Worm (Caenorhabditis elegans) whole organism, L4 larva: ENCODE data around the gene knl-3.

Source experiments
- F10B5.3 ChIP-seq: sonication (generic microtip); optimal IDR thresholded peaks from 2 replicates; lab custom pipeline; 2016; ENCODE audit warnings: mild to moderate bottlenecking, missing genetic modification characterization, missing compliant biosample characterization
- F44E2.7 ChIP-seq: fragments of 200-800 bp; sonication (Bioruptor generic); IDR thresholded peaks from 2 replicates; pipeline ENCODE4 v2.1.2; 2022; ENCODE audit warnings: missing genetic modification characterization, missing compliant biosample characterization
- Y48G9A.11 ChIP-seq: fragments of 200-800 bp; sonication (Bioruptor generic); IDR thresholded peaks from 2 replicates; pipeline ENCODE4 v1.3.6; 2022; ENCODE audit warnings: missing genetic modification reagents, missing genetic modification characterization, missing compliant biosample characterization
- aly-2 ChIP-seq: sonication (generic microtip); optimal IDR thresholded peaks from 2 replicates; lab custom pipeline; 2018; ENCODE audit warnings: missing biosample characterization, missing genetic modification characterization
- ama-1 ChIP-seq: fragments of 150-350 bp; optimal IDR thresholded peaks from 2 replicates; lab custom pipeline; 2014; ENCODE audit warnings: inconsistent platforms, mixed read lengths
- ceh-32 ChIP-seq: sonication (generic microtip); optimal IDR thresholded peaks from 2 replicates; lab custom pipeline; 2016; ENCODE audit warnings: mild to moderate bottlenecking, missing genetic modification characterization, missing compliant biosample characterization; ENCODE audit not compliant: poor library complexity
- dve-1 ChIP-seq: sonication (generic microtip); optimal IDR thresholded peaks from 2 replicates; lab custom pipeline; 2017; ENCODE audit warnings: antibody characterized with exemption, mild to moderate bottlenecking, missing genetic modification characterization, missing compliant biosample characterization; ENCODE audit not compliant: insufficient read depth
- lin-13 ChIP-seq: fragments of 150-350 bp; optimal IDR thresholded peaks from 2 replicates; lab custom pipeline; 2014; ENCODE audit warnings: missing biosample characterization, missing genetic modification reagents, missing genetic modification characterization
- lir-3 ChIP-seq: sonication (generic microtip); optimal IDR thresholded peaks from 2 replicates; lab custom pipeline; 2016; ENCODE audit warnings: mild to moderate bottlenecking, missing genetic modification characterization, missing compliant biosample characterization
- nhr-11 ChIP-seq: fragments of 150-350 bp; optimal IDR thresholded peaks from 2 replicates; lab custom pipeline; 2014; ENCODE audit warnings: missing biosample characterization, missing genetic modification characterization
- nhr-237 ChIP-seq: sonication (generic microtip); optimal IDR thresholded peaks from 2 replicates; lab custom pipeline; 2017; ENCODE audit warnings: missing biosample characterization, missing genetic modification characterization
- zag-1 ChIP-seq: fragments of 150-350 bp; optimal IDR thresholded peaks from 2 replicates; lab custom pipeline; 2014; ENCODE audit warnings: missing biosample characterization, missing genetic modification characterization

- no peak for TF ChIP-seq F10B5.3 (tag; lab: Kevin White, UChicago)
- no peak for TF ChIP-seq aly-2 (tag; lab: Kevin White, UChicago)
- TF ChIP-seq lir-3: no peak
- no peak for TF ChIP-seq ama-1 (lab: Kevin White, UChicago)
- TF ChIP-seq lin-13 (GFP tag; lab: Kevin White, UChicago): no peak
- no peak for TF ChIP-seq nhr-237 (tag; lab: Kevin White, UChicago)
- TF ChIP-seq Y48G9A.11 (GFP tag; lab: Robert Waterston, UW): no peak
- no peak for TF ChIP-seq ceh-32 (tag; lab: Kevin White, UChicago)
- TF ChIP-seq dve-1 (tag; lab: Kevin White, UChicago): no peak
- no peak for TF ChIP-seq F44E2.7 (GFP tag; lab: Robert Waterston, UW)
- no peak for TF ChIP-seq zag-1 (tag; lab: Kevin White, UChicago)
- no peak for TF ChIP-seq nhr-11 (tag; lab: Kevin White, UChicago)
Observed at ce11 chrV:1820016-1820415, 49.0 kb upstream of the knl-3 start.
